Fruit fly (Drosophila melanogaster): Measurements from ENCODE around the gene CG8607.

CG8607 gene

DNA sequence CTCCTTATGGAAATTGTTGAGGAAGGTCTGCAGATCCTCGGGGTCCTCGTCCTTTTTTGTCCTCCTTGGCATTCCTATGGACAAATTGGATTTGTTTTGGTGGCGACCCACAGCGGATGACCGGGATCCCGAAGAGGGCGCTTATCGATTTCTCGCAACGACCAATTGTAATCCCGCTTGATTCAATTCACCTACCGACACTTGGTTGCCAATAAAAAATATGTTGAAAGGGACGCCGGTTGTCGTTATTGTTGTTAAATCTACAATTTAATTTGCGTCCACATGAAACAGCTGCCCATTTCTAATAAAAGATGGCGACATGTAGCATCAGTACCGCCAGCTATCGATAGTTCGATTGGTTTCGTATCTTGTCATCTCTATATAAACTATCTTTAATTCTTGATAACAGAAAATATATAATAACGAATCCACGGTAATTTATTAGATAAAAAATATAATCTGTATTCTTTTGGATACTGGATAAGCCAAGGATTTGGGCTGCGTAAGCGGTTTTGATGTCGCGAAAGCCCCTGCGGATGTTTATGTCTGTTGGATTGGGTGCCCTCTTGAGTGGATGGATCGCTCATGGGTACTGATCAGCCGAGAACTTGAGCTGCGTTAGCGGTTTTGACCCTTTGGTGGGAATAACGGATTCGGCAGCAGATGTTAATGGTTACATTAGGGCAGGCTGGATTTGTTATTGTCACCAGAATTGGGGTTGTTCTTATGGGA is 36.7 kb downstream of the CG8607 start, which contains the start of gene CTCF (continued):
- TF ChIP-seq CG33213 (GFP tag; optimal IDR thresholded peaks at IDR 0.05) (peak; percentile 76), ara (GFP tag; IDR thresholded peaks at IDR 0.05) (0 out of 2 replicates have a peak, but pooled peaks have one; percentile 39), CG7271 (tag; optimal IDR thresholded peaks at IDR 0.05) (peak; percentile 39), jing (GFP tag; optimal IDR thresholded peaks at IDR 0.05) (no peak), CG10209 (GFP tag; optimal IDR thresholded peaks at IDR 0.05) (peak; percentile 33), CG9437 (GFP tag; optimal IDR thresholded peaks at IDR 0.05) (peak; percentile 49), esg (GFP tag; conservative IDR thresholded peaks at IDR 0.05) (0 out of 2 replicates have a peak, but pooled peaks have one; percentile 27), CG14860 (GFP tag; IDR thresholded peaks at IDR 0.05; ENCODE audit: partially characterized antibody) (peak; percentile 65), CG1792 (GFP tag; optimal IDR thresholded peaks at IDR 0.05) (peak; percentile 9), CG17328 (GFP tag; IDR thresholded peaks at IDR 0.05) (no peak), scrt (GFP tag; optimal IDR thresholded peaks at IDR 0.05) (no peak), oc (tag; optimal IDR thresholded peaks at IDR 0.05) (no peak), Neu2 (GFP tag; optimal IDR thresholded peaks at IDR 0.05; ENCODE audit: borderline replicate concordance) (no peak), twi (tag; optimal IDR thresholded peaks at IDR 0.05) (peak; percentile 35), Sry-δ (GFP tag; optimal IDR thresholded peaks at IDR 0.05) (peak; percentile 90), Fer1 (GFP tag; optimal IDR thresholded peaks at IDR 0.05) (peak; percentile 62), HHEX (GFP tag; optimal IDR thresholded peaks at IDR 0.05) (no peak), CG10274 (GFP tag; optimal IDR thresholded peaks at IDR 0.05) (no peak), klu (GFP tag; IDR thresholded peaks at IDR 0.05) (no peak), CG34376 (GFP tag; optimal IDR thresholded peaks at IDR 0.05) (peak; percentile 85), HmgZ (tag; optimal IDR thresholded peaks at IDR 0.05) (peak; percentile 24), CG10565 (GFP tag; optimal IDR thresholded peaks at IDR 0.05) (no peak), fd102C (GFP tag; optimal IDR thresholded peaks at IDR 0.05) (no peak), fd96Cb (tag; optimal IDR thresholded peaks at IDR 0.05) (peak; percentile 25), CG7963 (GFP tag; IDR thresholded peaks at IDR 0.05; ENCODE audit: partially characterized antibody) (peak; percentile 68), chif (GFP tag; optimal IDR thresholded peaks at IDR 0.05) (peak in 1 of 2 experiments; percentile 50), CG8290 (GFP tag; optimal IDR thresholded peaks at IDR 0.05) (peak; percentile 59), CG8290 (tag; optimal IDR thresholded peaks at IDR 0.05) (peak in 1 of 2 experiments; percentile 55), CG2875 (GFP tag; optimal IDR thresholded peaks at IDR 0.05) (peak; percentile 12), seq (GFP tag; IDR thresholded peaks at IDR 0.05) (0 out of 2 replicates have a peak, but pooled peaks have one; percentile 8), D (optimal IDR thresholded peaks at IDR 0.05) (peak; percentile 58), D (GFP tag; optimal IDR thresholded peaks at IDR 0.05) (peak; percentile 1), lov (optimal IDR thresholded peaks at IDR 0.05) (no peak), lov (GFP tag; IDR thresholded peaks at IDR 0.05) (0 out of 3 replicates have a peak, but pooled peaks have one; percentile 10), Ptx1 (GFP tag; IDR thresholded peaks at IDR 0.05) (peak; percentile 50), CG4282 (GFP tag; optimal IDR thresholded peaks at IDR 0.05) (no peak), CG15011 (GFP tag; optimal IDR thresholded peaks at IDR 0.05) (no peak), so (GFP tag; IDR thresholded peaks at IDR 0.05) (no peak), Dip3 (GFP tag; optimal IDR thresholded peaks at IDR 0.05) (no peak), NK7.1 (GFP tag; optimal IDR thresholded peaks at IDR 0.05) (peak; percentile 20), NC2α (GFP tag; optimal IDR thresholded peaks at IDR 0.05) (peak; percentile 43), MESR4 (GFP tag; optimal IDR thresholded peaks at IDR 0.05) (peak; percentile 76), ftz-f1 (GFP tag; optimal IDR thresholded peaks at IDR 0.05) (peak; percentile 29), CG17912 (GFP tag; optimal IDR thresholded peaks at IDR 0.05) (no peak), Mes4 (GFP tag; optimal IDR thresholded peaks at IDR 0.05) (peak; percentile 33), fd64A (GFP tag; optimal IDR thresholded peaks at IDR 0.05) (no peak), rib (GFP tag; IDR thresholded peaks at IDR 0.05) (no peak), Fer3 (tag; optimal IDR thresholded peaks at IDR 0.05) (no peak), peb (GFP tag; IDR thresholded peaks at IDR 0.05) (peak; percentile 43; the same call in 1 of the 2 replicates), CoRest (tag; optimal IDR thresholded peaks at IDR 0.05) (peak; percentile 61)
